Fruit fly (Drosophila melanogaster) whole organism: ENCODE measurements around the gene CG8870.

Experiments
- pan ChIP-seq: fragments of >200 bp; optimal IDR thresholded peaks from 2 replicates; lab custom pipeline; 2017
- usp ChIP-seq: fragments of >200 bp; optimal IDR thresholded peaks from 2 replicates; lab custom pipeline; 2017; ENCODE audit warnings: missing biosample characterization, missing genetic modification characterization, mixed read lengths

DNA sequence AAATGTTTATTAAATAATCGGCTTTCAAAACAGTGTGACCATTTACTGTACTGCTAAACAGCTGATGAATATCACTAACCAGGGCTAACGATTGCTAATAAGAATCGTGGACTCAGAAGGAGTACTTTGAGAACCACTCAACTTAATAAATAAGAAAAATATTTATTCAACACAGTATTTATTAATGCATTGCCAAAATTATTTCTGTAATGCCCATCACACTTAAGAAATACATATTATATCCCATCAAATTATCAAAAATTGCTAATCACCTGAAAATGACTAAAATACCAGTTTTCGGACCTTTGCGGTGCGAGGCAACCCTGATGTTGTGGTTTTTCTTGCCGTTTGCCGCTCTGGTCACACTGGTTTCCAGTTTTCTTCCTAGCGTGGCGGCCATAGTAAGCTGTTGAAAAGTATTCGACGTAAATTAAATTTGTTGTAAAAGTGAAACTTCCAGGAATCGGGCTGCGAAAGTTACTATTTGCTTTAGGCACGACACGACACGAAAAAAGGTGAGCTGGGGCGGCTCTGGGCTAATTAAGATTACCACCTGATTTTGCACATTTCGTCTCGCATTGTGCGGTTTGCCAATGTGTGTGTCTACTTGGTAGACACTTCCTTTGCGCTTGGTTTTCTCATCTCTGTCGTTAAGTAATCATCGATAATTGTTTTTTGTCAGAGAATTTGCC is 2.2 kb downstream of the CG8870 start, which contains the start of the genes mRpS21 and Droj2:
- TF ChIP-seq usp (GFP tag; lab: Kevin White, UChicago) (no peak), pan (lab: Kevin White, UChicago) (no peak)
